Fruit fly (Drosophila melanogaster) whole organism, embryonic: ENCODE measurements around the gene Cubn.

ENCODE experiments used
- Ada2b ChIP-seq: fragments of 200-800 bp; sonication (Bioruptor generic); IDR thresholded peaks from 2 replicates; pipeline ENCODE4 v1.3.6; 2022; ENCODE audit warnings: missing biosample characterization, missing genetic modification characterization
- Awh ChIP-seq: fragments of 200-800 bp; sonication (Bioruptor generic); IDR thresholded peaks from 2 replicates; pipeline ENCODE4, ENCODE4 v1.3.6; 2022; ENCODE audit warnings: missing biosample characterization, missing genetic modification characterization
- CG10565 ChIP-seq: fragments of 200-800 bp; sonication (Bioruptor generic); optimal IDR thresholded peaks from 3 replicates; lab custom pipeline; 2016; ENCODE audit warnings: missing biosample characterization, mild to moderate bottlenecking, missing genetic modification characterization
- CG11093 ChIP-seq: fragments of 200-800 bp; sonication (Bioruptor generic); IDR thresholded peaks from 3 replicates; pipeline ENCODE4 v1.3.6; 2022; ENCODE audit warnings: missing biosample characterization, missing genetic modification characterization
- CG12659 ChIP-seq: fragments of 200-800 bp; sonication (Bioruptor generic); optimal IDR thresholded peaks from 3 replicates; lab custom pipeline; 2017; ENCODE audit warnings: mild to moderate bottlenecking, missing biosample characterization, missing genetic modification reagents, missing genetic modification characterization
- CG13424 ChIP-seq: fragments of 200-800 bp; sonication (Bioruptor generic); optimal IDR thresholded peaks from 2 replicates; lab custom pipeline; 2019; ENCODE audit warnings: missing biosample characterization, mild to moderate bottlenecking, missing genetic modification characterization, moderate library complexity
- CG15269 ChIP-seq: fragments of 200-800 bp; sonication (Bioruptor generic); optimal IDR thresholded peaks from 2 replicates; lab custom pipeline; 2018; ENCODE audit warnings: missing biosample characterization, mild to moderate bottlenecking, missing genetic modification characterization, moderate library complexity
- CG15601 ChIP-seq: fragments of 200-800 bp; sonication (Bioruptor generic); optimal IDR thresholded peaks from 3 replicates; lab custom pipeline; 2019; ENCODE audit warnings: missing biosample characterization, mild to moderate bottlenecking, missing genetic modification characterization, moderate library complexity
- CG17186 ChIP-seq: fragments of 200-800 bp; sonication (Bioruptor generic); optimal IDR thresholded peaks from 3 replicates; lab custom pipeline; 2017; ENCODE audit warnings: missing biosample characterization, missing genetic modification reagents, missing genetic modification characterization
- CG17612 ChIP-seq: fragments of 200-800 bp; sonication (Bioruptor generic); IDR thresholded peaks from 2 replicates; pipeline ENCODE4 v1.3.6; 2022; ENCODE audit warnings: missing biosample characterization, missing genetic modification characterization
- CG2202 ChIP-seq: fragments of 200-800 bp; sonication (Bioruptor generic); optimal IDR thresholded peaks from 2 replicates; lab custom pipeline; 2018; ENCODE audit warnings: missing biosample characterization, mild to moderate bottlenecking, missing genetic modification characterization
- CG2678 ChIP-seq: fragments of 200-800 bp; sonication (Bioruptor generic); optimal IDR thresholded peaks from 3 replicates; lab custom pipeline; 2019; ENCODE audit warnings: missing biosample characterization, mild to moderate bottlenecking, missing genetic modification characterization, moderate library complexity
- CG32767 ChIP-seq: fragments of 200-800 bp; sonication (Bioruptor generic); IDR thresholded peaks from 2 replicates; pipeline ENCODE4 v1.3.6; 2022; ENCODE audit warnings: missing biosample characterization, missing genetic modification characterization
- CG3281 ChIP-seq: fragments of 200-800 bp; sonication (Bioruptor generic); optimal IDR thresholded peaks from 3 replicates; lab custom pipeline; 2017; ENCODE audit warnings: missing biosample characterization, mild to moderate bottlenecking, missing genetic modification characterization
- CG3847 ChIP-seq: fragments of 200-800 bp; sonication (Bioruptor generic); IDR thresholded peaks from 2 replicates; pipeline ENCODE4 v1.3.6; 2022; ENCODE audit warnings: missing biosample characterization, missing genetic modification characterization
- CG3995 ChIP-seq: fragments of 200-800 bp; sonication (Bioruptor generic); optimal IDR thresholded peaks from 3 replicates; lab custom pipeline; 2016; ENCODE audit warnings: missing biosample characterization, missing genetic modification characterization
- CG6683 ChIP-seq: fragments of 200-800 bp; sonication (Bioruptor generic); optimal IDR thresholded peaks from 2 replicates; lab custom pipeline; 2017; ENCODE audit warnings: missing biosample characterization, mild to moderate bottlenecking, missing genetic modification characterization, missing genetic modification reagents
- CG7839 ChIP-seq: fragments of 200-800 bp; sonication (Bioruptor generic); optimal IDR thresholded peaks from 3 replicates; lab custom pipeline; 2018; ENCODE audit warnings: missing biosample characterization, mild to moderate bottlenecking, missing genetic modification characterization, moderate library complexity
- CG9437 ChIP-seq: fragments of 200-800 bp; sonication (Bioruptor generic); optimal IDR thresholded peaks from 2 replicates; lab custom pipeline; 2018; ENCODE audit warnings: missing biosample characterization, mild to moderate bottlenecking, missing genetic modification characterization
- CG9932 ChIP-seq: fragments of 200-800 bp; sonication (Bioruptor generic); IDR thresholded peaks from 2 replicates; pipeline ENCODE4 v1.3.6; 2022; ENCODE audit warnings: missing biosample characterization, missing genetic modification characterization
- D19B ChIP-seq: fragments of 200-800 bp; sonication (Bioruptor generic); optimal IDR thresholded peaks from 2 replicates; lab custom pipeline; 2017; ENCODE audit warnings: missing biosample characterization, mild to moderate bottlenecking, missing genetic modification characterization
- Drgx ChIP-seq: fragments of 200-800 bp; sonication (Bioruptor generic); IDR thresholded peaks from 2 replicates; pipeline ENCODE4 v1.3.6; 2022; ENCODE audit warnings: missing biosample characterization, missing genetic modification characterization
- E2f1 ChIP-seq: fragments of 200-800 bp; sonication (Bioruptor generic); IDR thresholded peaks from 2 replicates; pipeline ENCODE4 v1.3.6; 2022; ENCODE audit warnings: missing biosample characterization, missing genetic modification characterization
- Gug ChIP-seq: fragments of 200-800 bp; sonication (Bioruptor generic); IDR thresholded peaks from 4 replicates; pipeline ENCODE4 v1.3.6; 2022; ENCODE audit warnings: missing biosample characterization, missing genetic modification characterization
- HmgZ ChIP-seq: fragments of 200-800 bp; sonication (Bioruptor generic); optimal IDR thresholded peaks from 2 replicates; lab custom pipeline; 2018; ENCODE audit warnings: missing biosample characterization, mild to moderate bottlenecking, missing genetic modification characterization
- Lhr ChIP-seq: fragments of 200-800 bp; sonication (Bioruptor generic); optimal IDR thresholded peaks from 3 replicates; lab custom pipeline; 2017; ENCODE audit warnings: mild to moderate bottlenecking, missing biosample characterization, missing genetic modification reagents, missing genetic modification characterization
- Lpt ChIP-seq: fragments of >200 bp; optimal IDR thresholded peaks from 2 replicates; lab custom pipeline; 2018; ENCODE audit warnings: missing biosample characterization, missing genetic modification characterization
- MBD-R2 ChIP-seq: fragments of 200-800 bp; sonication (Bioruptor generic); IDR thresholded peaks from 2 replicates; pipeline ENCODE4 v1.3.6; 2022; ENCODE audit warnings: missing biosample characterization, missing genetic modification characterization
- Scr ChIP-seq: fragments of 200-800 bp; sonication (Bioruptor generic); IDR thresholded peaks from 2 replicates; pipeline ENCODE4 v1.3.6; 2022; ENCODE audit warnings: missing biosample characterization, missing genetic modification characterization; ENCODE audit not compliant: partially characterized antibody
- Sry-β ChIP-seq: fragments of 200-800 bp; sonication (Bioruptor generic); optimal IDR thresholded peaks from 2 replicates; lab custom pipeline; 2018; ENCODE audit warnings: missing biosample characterization, mild to moderate bottlenecking, missing genetic modification characterization, moderate library complexity
- bbx ChIP-seq: fragments of 200-800 bp; sonication (Bioruptor generic); IDR thresholded peaks from 2 replicates; pipeline ENCODE4 v1.3.6; 2022; ENCODE audit warnings: missing biosample characterization, missing genetic modification characterization; ENCODE audit not compliant: partially characterized antibody
- cg ChIP-seq: fragments of 200-800 bp; sonication (Bioruptor generic); optimal IDR thresholded peaks from 3 replicates; lab custom pipeline; 2019; ENCODE audit warnings: missing biosample characterization, mild to moderate bottlenecking, missing genetic modification characterization, moderate library complexity
- crol ChIP-seq: fragments of 200-800 bp; sonication (Bioruptor generic); IDR thresholded peaks from 2 replicates; pipeline ENCODE4 v1.3.6; 2022; ENCODE audit warnings: missing biosample characterization, missing genetic modification characterization
- dati ChIP-seq: fragments of 200-800 bp; sonication (Bioruptor generic); IDR thresholded peaks from 2 replicates; pipeline ENCODE4 v1.3.6; 2022; ENCODE audit warnings: missing biosample characterization, missing genetic modification characterization
- dimm ChIP-seq: fragments of 200-800 bp; sonication (Bioruptor generic); IDR thresholded peaks from 2 replicates; pipeline ENCODE4 v1.3.6; 2022; ENCODE audit warnings: missing biosample characterization, missing genetic modification characterization
- esg ChIP-seq: fragments of 200-800 bp; sonication (Bioruptor generic); conservative IDR thresholded peaks from 2 replicates; pipeline ENCODE4 v1.3.6; 2022; ENCODE audit warnings: missing biosample characterization, missing genetic modification characterization
- fd64A ChIP-seq: fragments of 200-800 bp; sonication (Bioruptor generic); optimal IDR thresholded peaks from 3 replicates; lab custom pipeline; 2018; ENCODE audit warnings: missing biosample characterization, mild to moderate bottlenecking, missing genetic modification characterization
- gsb-n ChIP-seq: fragments of 200-800 bp; sonication (Bioruptor generic); optimal IDR thresholded peaks from 3 replicates; lab custom pipeline; 2018; ENCODE audit warnings: missing biosample characterization, mild to moderate bottlenecking, missing genetic modification characterization
- klu ChIP-seq: fragments of 200-800 bp; sonication (Bioruptor generic); IDR thresholded peaks from 2 replicates; pipeline ENCODE4 v1.3.6; 2022; ENCODE audit warnings: missing biosample characterization, missing genetic modification characterization
- lola ChIP-seq, 3 experiments: fragments of >200 bp in 2 of 3; fragments of 200-800 bp in 1 of 3; sonication (Bioruptor generic) in 1 of 3; optimal IDR thresholded peaks; 2 replicates each; lab custom pipeline; 2017 to 2019; ENCODE audit warnings: missing biosample characterization in 3 of 3, missing genetic modification characterization in 3 of 3, mild to moderate bottlenecking in 1 of 3, moderate library complexity in 1 of 3
- nerfin-1 ChIP-seq: fragments of 200-800 bp; sonication (Bioruptor generic); optimal IDR thresholded peaks from 3 replicates; lab custom pipeline; 2019; ENCODE audit warnings: missing biosample characterization, mild to moderate bottlenecking, missing genetic modification characterization, moderate library complexity
- nom ChIP-seq: fragments of 200-800 bp; sonication (Bioruptor generic); optimal IDR thresholded peaks from 2 replicates; lab custom pipeline; 2017; ENCODE audit warnings: missing biosample characterization, missing genetic modification characterization, mild to moderate bottlenecking, moderate library complexity, missing genetic modification reagents
- oc ChIP-seq: fragments of 200-800 bp; sonication (Bioruptor generic); optimal IDR thresholded peaks from 2 replicates; lab custom pipeline; 2018; ENCODE audit warnings: missing biosample characterization, mild to moderate bottlenecking, missing genetic modification characterization, moderate library complexity
- pfk ChIP-seq: fragments of 200-800 bp; sonication (Bioruptor generic); optimal IDR thresholded peaks from 2 replicates; lab custom pipeline; 2018; ENCODE audit warnings: missing biosample characterization, mild to moderate bottlenecking, missing genetic modification characterization, moderate library complexity
- sc ChIP-seq, 3 experiments: fragments of >200 bp in 2 of 3; fragments of 200-800 bp in 1 of 3; sonication (Bioruptor generic) in 1 of 3; optimal IDR thresholded peaks; 2 replicates in 2 of 3; 3 replicates in 1 of 3; lab custom pipeline; 2017; ENCODE audit warnings: mild to moderate bottlenecking in 1 of 3, missing biosample characterization in 1 of 3, missing genetic modification characterization in 1 of 3, missing genetic modification reagents in 1 of 3
- ssp ChIP-seq: fragments of 200-800 bp; sonication (Bioruptor generic); IDR thresholded peaks from 2 replicates; pipeline ENCODE4 v1.3.6; 2022; ENCODE audit warnings: missing biosample characterization, missing genetic modification characterization
- stc ChIP-seq: fragments of 200-800 bp; sonication (Bioruptor generic); IDR thresholded peaks from 2 replicates; pipeline ENCODE4 v1.3.6; 2022; ENCODE audit warnings: missing biosample characterization, missing genetic modification characterization
- tx ChIP-seq: fragments of 200-800 bp; sonication (Bioruptor generic); optimal IDR thresholded peaks from 2 replicates; lab custom pipeline; 2016; ENCODE audit warnings: missing biosample characterization, missing genetic modification characterization

Cubn gene

DNA sequence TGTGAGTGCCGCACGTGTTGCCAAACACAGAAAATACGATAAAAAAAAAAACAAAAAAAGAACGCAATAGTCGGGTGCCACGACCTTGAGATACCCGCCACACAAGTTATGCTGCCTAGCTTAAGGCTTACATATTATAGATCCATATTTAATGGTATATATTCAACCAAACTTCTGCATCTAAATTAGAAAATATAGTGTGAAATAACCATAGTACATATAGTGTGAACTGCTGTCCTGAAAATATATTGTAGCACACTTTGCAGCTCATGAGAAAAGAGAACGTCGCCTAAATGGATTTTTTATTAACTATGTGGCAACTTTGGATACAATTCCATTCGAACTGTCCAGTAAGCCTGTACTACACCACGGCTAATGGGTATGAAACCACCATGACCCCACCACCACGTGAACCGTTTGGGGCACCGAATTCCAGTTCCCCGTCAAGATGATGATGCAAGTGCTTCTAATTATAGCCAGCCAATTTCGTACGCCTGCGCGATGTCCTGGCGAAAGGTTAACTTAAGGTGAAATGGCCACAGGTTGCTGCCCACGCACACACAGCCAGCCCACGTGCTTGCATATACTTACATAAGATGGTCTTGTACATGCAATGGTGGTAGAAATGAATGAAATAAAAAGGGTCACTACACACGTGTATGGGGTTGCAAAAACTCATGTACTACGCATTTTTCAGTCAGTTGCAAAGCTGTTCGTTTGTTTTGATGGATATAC lies 29.1 kb upstream of the Cubn start (continued):
- TF ChIP-seq CG3847 (GFP tag; lab: Robert Waterston, UW) (peak; percentile 49; the same call in 1 of the 2 replicates), nom (GFP tag; lab: Kevin White, UChicago) (peak; percentile 47), Scr (GFP tag; lab: Robert Waterston, UW) (no peak), CG15601 (tag; lab: Kevin White, UChicago) (peak; percentile 50), CG3995 (GFP tag; lab: Kevin White, UChicago) (peak; percentile 14), CG2202 (no peak), CG3281 (GFP tag; lab: Kevin White, UChicago) (peak; percentile 78), cg (GFP tag; lab: Kevin White, UChicago) (peak; percentile 84), CG9932 (GFP tag; lab: Robert Waterston, UW) (peak; percentile 67), MBD-R2 (0 out of 2 replicates have a peak, but pooled peaks have one; percentile 9), CG2678 (tag; lab: Kevin White, UChicago) (peak; percentile 90), tx (GFP tag; lab: Kevin White, UChicago) (peak; percentile 44), bbx (GFP tag; lab: Robert Waterston, UW) (no peak), CG6683 (GFP tag; lab: Kevin White, UChicago) (peak; percentile 58), oc (tag; lab: Kevin White, UChicago) (peak; percentile 11), CG7839 (tag; lab: Kevin White, UChicago) (peak; percentile 87), dimm (GFP tag; lab: Robert Waterston, UW) (0 out of 2 replicates have a peak, but pooled peaks have one; percentile 24), D19B (GFP tag; lab: Kevin White, UChicago) (peak; percentile 95), klu (GFP tag; lab: Robert Waterston, UW) (peak; percentile 60; the same call in 1 of the 2 replicates), nerfin-1 (tag; lab: Kevin White, UChicago) (peak; percentile 64), HmgZ (tag; lab: Kevin White, UChicago) (peak; percentile 79), Lhr (peak; percentile 32), crol (GFP tag; lab: Robert Waterston, UW) (no peak), Drgx (peak; percentile 75), dati (GFP tag; lab: Robert Waterston, UW) (no peak), CG11093 (GFP tag; lab: Robert Waterston, UW) (peak; percentile 71), Gug (GFP tag; lab: Robert Waterston, UW) (peak; percentile 61; the same call in 2 of the 4 replicates), stc (GFP tag; lab: Robert Waterston, UW) (peak; percentile 70), CG17186 (no peak), E2f1 (peak; percentile 45), Awh (GFP tag; lab: Robert Waterston, UW) (no peak), pfk (GFP tag; lab: Kevin White, UChicago) (no peak), Lpt (GFP tag; lab: Kevin White, UChicago) (no peak), Ada2b (peak; percentile 62; the same call in 1 of the 2 replicates), sc (optimal IDR thresholded peaks at IDR 0.05; lab: Kevin White, UChicago) (no peak), sc (GFP tag; optimal IDR thresholded peaks at IDR 0.05; lab: Kevin White, UChicago) (peak; percentile 49), CG13424 (tag; lab: Kevin White, UChicago) (peak; percentile 82), CG9437 (GFP tag; lab: Kevin White, UChicago) (peak; percentile 62), Sry-β (GFP tag; lab: Kevin White, UChicago) (no peak), esg (GFP tag; lab: Robert Waterston, UW) (peak; percentile 66), ssp (GFP tag; lab: Robert Waterston, UW) (peak; percentile 58), CG32767 (GFP tag; lab: Robert Waterston, UW) (peak; percentile 62), CG10565 (GFP tag; lab: Kevin White, UChicago) (peak; percentile 25), lola (GFP tag; optimal IDR thresholded peaks at IDR 0.05; lab: Kevin White, UChicago) (peak in 1 of 3 experiments; percentile 53), gsb-n (tag; lab: Kevin White, UChicago) (peak; percentile 30), fd64A (peak; percentile 20), CG15269 (tag; lab: Kevin White, UChicago) (peak; percentile 79), CG17612 (0 out of 2 replicates have a peak, but pooled peaks have one; percentile 34), CG12659 (GFP tag; lab: Kevin White, UChicago) (peak; percentile 82)
